Worm (Caenorhabditis elegans): ENCODE data around the gene dpy-28.
A peak's percentile ranks its signal among the peaks of the same experiment; 100 is the strongest.

The dpy-28 gene

ce11 chrIII:10742382-10742860, 20.5 kb upstream of the dpy-28 start, which contains the start of the genes tbb-1 and rib-2 (continued):
- TF ChIP-seq snpc-4 (GFP tag; optimal IDR thresholded peaks at IDR 0.05): peak; percentile 36
- peak; percentile 62 to 86 (median 79) for TF ChIP-seq snpc-4 (tag; optimal IDR thresholded peaks at IDR 0.05)
- no peak for TF ChIP-seq somi-1 (GFP tag; optimal IDR thresholded peaks at IDR 0.05)
- peak; percentile 96 for TF ChIP-seq unc-130 (GFP tag; optimal IDR thresholded peaks at IDR 0.05)
- TF ChIP-seq ztf-18 (tag; optimal IDR thresholded peaks at IDR 0.05): peak; percentile 86
- TF ChIP-seq Y79H2A.3 (GFP tag; conservative IDR thresholded peaks at IDR 0.05): peak; percentile 97
- no peak for TF ChIP-seq repo-1 (tag; optimal IDR thresholded peaks at IDR 0.05)
- TF ChIP-seq akir-1 (GFP tag; optimal IDR thresholded peaks at IDR 0.05): no peak
- TF ChIP-seq sptf-2 (GFP tag; optimal IDR thresholded peaks at IDR 0.05): peak; percentile 3
- peak; percentile 89 for TF ChIP-seq let-526 (GFP tag; IDR thresholded peaks at IDR 0.05)
- no peak for TF ChIP-seq hlh-26 (GFP tag; conservative IDR thresholded peaks at IDR 0.05)
- peak; percentile 41 for TF ChIP-seq pha-4 (tag; optimal IDR thresholded peaks at IDR 0.05)
- peak; percentile 99 for TF ChIP-seq xnd-1 (tag; optimal IDR thresholded peaks at IDR 0.05)
- peak; percentile 98 for TF ChIP-seq mcd-1 (GFP tag; IDR thresholded peaks at IDR 0.05)
- peak; percentile 65 for TF ChIP-seq him-1 (tag; optimal IDR thresholded peaks at IDR 0.05)
- peak; percentile 91 for TF ChIP-seq ztf-25 (GFP tag; IDR thresholded peaks at IDR 0.05)
- TF ChIP-seq snpc-1.3 (tag; optimal IDR thresholded peaks at IDR 0.05; ENCODE audit: insufficient read depth): peak; percentile 68
- no peak for TF ChIP-seq lag-1 (GFP tag; IDR thresholded peaks at IDR 0.05)
- TF ChIP-seq ceh-27 (GFP tag; optimal IDR thresholded peaks at IDR 0.05): peak; percentile 69
- TF ChIP-seq F22D6.2 (tag; optimal IDR thresholded peaks at IDR 0.05): no peak
- TF ChIP-seq C06A6.2 (GFP tag; conservative IDR thresholded peaks at IDR 0.05): peak; percentile 47; the same call in 1 of the 2 replicates
- TF ChIP-seq hmg-20 (GFP tag; IDR thresholded peaks at IDR 0.05): peak; percentile 57; the same call in 1 of the 2 replicates
- no peak for TF ChIP-seq F39B2.1 (GFP tag; IDR thresholded peaks at IDR 0.05)
- peak; percentile 91 for TF ChIP-seq nfyb-1 (GFP tag; IDR thresholded peaks at IDR 0.05)
- TF ChIP-seq bed-2 (GFP tag; IDR thresholded peaks at IDR 0.05): peak; percentile 76
- TF ChIP-seq chd-7 (tag; optimal IDR thresholded peaks at IDR 0.05): peak; percentile 1
- TF ChIP-seq ZK185.1 (tag; optimal IDR thresholded peaks at IDR 0.05; ENCODE audit: poor library complexity, severe bottlenecking): no peak
- no peak for TF ChIP-seq nfya-1 (tag; optimal IDR thresholded peaks at IDR 0.05; ENCODE audit: borderline replicate concordance, insufficient read depth)
- TF ChIP-seq mxl-1 (tag; optimal IDR thresholded peaks at IDR 0.05): no peak
- peak; percentile 68; the same call in 1 of the 2 replicates for TF ChIP-seq ztf-6 (GFP tag; IDR thresholded peaks at IDR 0.05)
- no peak for TF ChIP-seq zim-3 (tag; optimal IDR thresholded peaks at IDR 0.05)
- no peak for TF ChIP-seq sdz-38 (tag; optimal IDR thresholded peaks at IDR 0.05)
- peak; percentile 91 for TF ChIP-seq F33H1.4 (GFP tag; IDR thresholded peaks at IDR 0.05)
- no peak for TF ChIP-seq B0261.1 (tag; optimal IDR thresholded peaks at IDR 0.05)
- 0 out of 2 replicates have a peak, but pooled peaks have one; percentile 77 for TF ChIP-seq F37B4.10 (GFP tag; IDR thresholded peaks at IDR 0.05)
- peak; percentile 97 for TF ChIP-seq let-607 (tag; optimal IDR thresholded peaks at IDR 0.05)
- TF ChIP-seq F52B5.7 (tag; optimal IDR thresholded peaks at IDR 0.05): peak; percentile 44
- no peak for TF ChIP-seq sea-2 (GFP tag; IDR thresholded peaks at IDR 0.05)
- TF ChIP-seq K11D2.4 (GFP tag; IDR thresholded peaks at IDR 0.05): peak; percentile 72
- peak; percentile 87 for TF ChIP-seq hrde-1 (tag; optimal IDR thresholded peaks at IDR 0.05; ENCODE audit: borderline replicate concordance)
- TF ChIP-seq lin-54 (GFP tag; optimal IDR thresholded peaks at IDR 0.05): peak; percentile 99
- TF ChIP-seq fkh-3 (tag; optimal IDR thresholded peaks at IDR 0.05): no peak
- peak; percentile 100 for TF ChIP-seq efl-1 (GFP tag; optimal IDR thresholded peaks at IDR 0.05)
- peak; percentile 44; the same call in 1 of the 2 replicates for TF ChIP-seq zfh-2 (GFP tag; conservative IDR thresholded peaks at IDR 0.05)
- TF ChIP-seq attf-5 (GFP tag; optimal IDR thresholded peaks at IDR 0.05): peak; percentile 99
- peak; percentile 82 for TF ChIP-seq nhr-90 (tag; optimal IDR thresholded peaks at IDR 0.05)
- TF ChIP-seq ceh-100 (GFP tag; IDR thresholded peaks at IDR 0.05): peak; percentile 87
- TF ChIP-seq D2030.7 (GFP tag; IDR thresholded peaks at IDR 0.05): peak; percentile 99
